Worm (Caenorhabditis elegans) whole organism, early embryonic: Measurements from ENCODE around the gene K08D12.4.

Source experiments
- F13C5.2 ChIP-seq: sonication (generic microtip); optimal IDR thresholded peaks from 2 replicates; lab custom pipeline; 2017; ENCODE audit warnings: mild to moderate bottlenecking, missing genetic modification characterization, inconsistent platforms, missing compliant biosample characterization
- ama-1 ChIP-seq: fragments of 150-350 bp; optimal IDR thresholded peaks from 2 replicates; lab custom pipeline; 2014
- flt-1 ChIP-seq: fragments of 200-800 bp; sonication (Bioruptor generic); IDR thresholded peaks from 2 replicates; pipeline ENCODE4 v1.3.6; 2022; ENCODE audit warnings: missing genetic modification characterization, missing compliant biosample characterization
- sea-1 ChIP-seq: fragments of 200-800 bp; sonication (Bioruptor generic); conservative IDR thresholded peaks from 2 replicates; pipeline ENCODE4 v1.3.6; 2022; ENCODE audit warnings: missing genetic modification characterization, missing compliant biosample characterization
- tra-4 ChIP-seq: sonication (generic microtip); optimal IDR thresholded peaks from 2 replicates; lab custom pipeline; 2017; ENCODE audit warnings: missing genetic modification characterization, missing compliant biosample characterization

DNA sequence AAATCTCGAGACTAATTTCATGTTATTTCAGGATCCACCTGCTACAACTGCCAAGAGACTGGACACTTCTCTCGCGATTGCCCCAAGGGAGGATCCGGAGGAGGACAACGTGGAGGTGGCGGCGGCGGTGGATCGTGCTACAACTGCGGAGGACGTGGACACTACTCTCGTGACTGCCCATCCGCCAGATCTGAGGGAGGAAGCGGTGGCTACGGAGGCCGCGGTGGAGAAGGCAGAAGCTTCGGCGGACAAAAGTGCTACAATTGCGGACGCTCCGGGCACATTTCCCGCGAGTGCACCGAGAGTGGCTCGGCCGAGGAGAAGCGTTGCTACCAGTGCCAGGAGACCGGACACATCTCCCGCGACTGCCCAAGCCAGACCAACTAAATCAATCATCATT is 3.4 kb downstream of the K08D12.4 start:
- TF ChIP-seq ama-1 (lab: Kevin White, UChicago), result no peak
- no peak for TF ChIP-seq tra-4 (tag; lab: Kevin White, UChicago)
- no peak for TF ChIP-seq sea-1 (GFP tag; lab: Robert Waterston, UW)
- TF ChIP-seq F13C5.2 (tag; lab: Kevin White, UChicago), result no peak
- TF ChIP-seq flt-1 (GFP tag; lab: Robert Waterston, UW), result no peak
